Worm (Caenorhabditis elegans): ENCODE measurements around the gene nhr-70.

ce11 chrV:18628907-18629306, 12.5 kb downstream of the nhr-70 start:
- TF ChIP-seq pes-1 (GFP tag; IDR thresholded peaks at IDR 0.05): no peak
- no peak for TF ChIP-seq sea-1 (GFP tag; conservative IDR thresholded peaks at IDR 0.05)
- TF ChIP-seq ama-1 (optimal IDR thresholded peaks at IDR 0.05): no peak
- no peak for TF ChIP-seq hmbx-1 (tag; optimal IDR thresholded peaks at IDR 0.05)
- TF ChIP-seq flt-1 (GFP tag; IDR thresholded peaks at IDR 0.05): no peak
- no peak for TF ChIP-seq ceh-36 (tag; optimal IDR thresholded peaks at IDR 0.05)
- TF ChIP-seq ets-7 (tag; optimal IDR thresholded peaks at IDR 0.05): no peak
- TF ChIP-seq scrt-1 (GFP tag; IDR thresholded peaks at IDR 0.05): no peak
- no peak for TF ChIP-seq tbx-37 (GFP tag; conservative IDR thresholded peaks at IDR 0.05)
- TF ChIP-seq hmg-4 (GFP tag; optimal IDR thresholded peaks at IDR 0.05): no peak
- no peak for TF ChIP-seq B0310.2 (tag; optimal IDR thresholded peaks at IDR 0.05)
